Worm (Caenorhabditis elegans): ENCODE results near the gene K07F5.8.
"Not testable (repeated sequence)": the region's sequence is repeated elsewhere in the genome, so short reads cannot be mapped to it uniquely, and the experiment has no call there.

Gene K07F5.8

ce11 chrIV:9894331-9894730, 44.8 kb upstream of the K07F5.8 start, which contains the start of gene msp-77:
msp-77 (plus strand) TSS chrIV:9894631.
- TF ChIP-seq F26F4.8 (GFP tag; conservative IDR thresholded peaks at IDR 0.05) = 0 out of 2 replicates have a peak, but pooled peaks have one; percentile 57

DNA sequence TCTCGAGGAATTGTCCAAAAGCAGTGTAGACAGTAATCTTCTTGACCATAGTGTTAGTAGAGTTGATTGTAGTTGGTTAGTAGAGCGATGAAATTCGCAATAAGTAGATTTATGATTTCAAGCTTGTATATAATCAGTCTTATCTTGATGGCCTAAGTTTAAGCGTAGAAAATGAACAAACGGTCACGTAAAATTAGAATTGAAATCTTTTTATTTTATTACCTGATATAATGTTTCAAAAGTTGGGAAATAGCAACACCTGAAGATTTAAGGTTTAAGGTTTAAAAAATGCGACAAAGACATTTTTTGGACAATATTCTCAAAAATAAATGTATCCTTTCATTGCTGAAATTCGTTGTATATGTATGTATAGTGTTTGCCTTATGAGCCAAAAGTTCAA, 44.1 kb upstream of the K07F5.8 start, which contains the start of gene sss-1:
TSS of gene sss-1 (minus strand) at position 101 of the 400 bp plus-strand sequence.
- TF ChIP-seq nhr-77 (tag; optimal IDR thresholded peaks at IDR 0.05); lim-7 (GFP tag; IDR thresholded peaks at IDR 0.05); lin-15B (tag; optimal IDR thresholded peaks at IDR 0.05): not testable (repeated sequence)

DNA sequence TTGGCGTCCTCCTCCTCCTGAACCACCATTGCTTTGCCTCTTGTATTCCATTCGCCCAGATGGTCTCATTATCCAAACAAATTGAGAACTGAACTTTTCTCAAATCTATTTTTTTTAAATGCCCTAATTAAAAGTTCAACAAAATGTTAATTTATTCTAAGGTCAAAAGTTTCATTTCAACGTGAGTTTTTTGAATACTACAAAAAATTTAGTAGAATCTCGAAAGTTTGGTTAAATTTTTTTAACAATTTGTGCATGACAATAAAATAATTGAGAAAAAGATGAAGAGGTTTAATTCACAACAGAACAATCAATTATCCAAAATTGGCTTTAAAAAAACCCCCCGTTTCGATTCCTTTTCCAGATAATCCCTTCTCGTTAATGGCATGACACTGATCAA, 42.4 kb upstream of the K07F5.8 start, which contains the start of gene F32B6.4:
TSS of gene F32B6.4 (minus strand) at position 101 of the 400 bp plus-strand sequence.
- TF ChIP-seq nhr-111 (GFP tag; optimal IDR thresholded peaks at IDR 0.05) = no peak
- TF ChIP-seq nhr-77 (tag; optimal IDR thresholded peaks at IDR 0.05) = no peak
- TF ChIP-seq saeg-2 (GFP tag; IDR thresholded peaks at IDR 0.05) = no peak
- TF ChIP-seq fos-1 (tag; optimal IDR thresholded peaks at IDR 0.05) = no peak
- TF ChIP-seq jun-1 (tag; optimal IDR thresholded peaks at IDR 0.05) = no peak
- TF ChIP-seq vab-7 (GFP tag; IDR thresholded peaks at IDR 0.05) = no peak
- TF ChIP-seq nhr-41 (GFP tag; IDR thresholded peaks at IDR 0.05) = no peak
- TF ChIP-seq aha-1 (tag) = no peak
- no peak for TF ChIP-seq fkh-10 (GFP tag; optimal IDR thresholded peaks at IDR 0.05)
- TF ChIP-seq lin-15B (tag; optimal IDR thresholded peaks at IDR 0.05) = no peak
- TF ChIP-seq tra-1 (GFP tag; IDR thresholded peaks at IDR 0.05) = no peak
- TF ChIP-seq ZK337.2 (GFP tag; IDR thresholded peaks at IDR 0.05) = no peak
- TF ChIP-seq ceh-28 (tag; optimal IDR thresholded peaks at IDR 0.05) = no peak
- no peak for TF ChIP-seq egl-43 (GFP tag; IDR thresholded peaks at IDR 0.05)
- TF ChIP-seq php-3 (GFP tag; IDR thresholded peaks at IDR 0.05) = no peak
- no peak for TF ChIP-seq F26F4.8 (GFP tag; conservative IDR thresholded peaks at IDR 0.05)
- TF ChIP-seq madf-5 (GFP tag; IDR thresholded peaks at IDR 0.05) = no peak
- no peak for TF ChIP-seq dmd-9 (GFP tag; IDR thresholded peaks at IDR 0.05)
- TF ChIP-seq nhr-25 (tag; optimal IDR thresholded peaks at IDR 0.05; ENCODE audit: borderline replicate concordance, insufficient read depth) = no peak
- TF ChIP-seq zip-11 (GFP tag; IDR thresholded peaks at IDR 0.05) = no peak

- no peak for TF ChIP-seq tag-97 (GFP tag; IDR thresholded peaks at IDR 0.05)
These were observed 40.3 kb upstream of the K07F5.8 start, which contains the start of gene ttbk-3 for ce11 chrIV:9889857-9890256. ttbk-3 (minus strand) TSS chrIV:9889957.

ce11 chrIV:9884257-9884656, 34.7 kb upstream of the K07F5.8 start, which contains the start of the genes prp-18 and mccc-1:
prp-18 (minus strand) TSS chrIV:9884383.
mccc-1 (plus strand) TSS chrIV:9884570.
- TF ChIP-seq dpl-1 (GFP tag; optimal IDR thresholded peaks at IDR 0.05) = peak; percentile 61
- TF ChIP-seq unc-130 (GFP tag; optimal IDR thresholded peaks at IDR 0.05) = peak; percentile 64
- peak; percentile 34 for TF ChIP-seq nhr-77 (tag; optimal IDR thresholded peaks at IDR 0.05)
- TF ChIP-seq nhr-28 (tag; optimal IDR thresholded peaks at IDR 0.05) = peak; percentile 4
- TF ChIP-seq mes-2 (tag; optimal IDR thresholded peaks at IDR 0.05; ENCODE audit: poor library complexity, severe bottlenecking) = peak; percentile 72
- TF ChIP-seq lin-38 (GFP tag; IDR thresholded peaks at IDR 0.05) = peak; percentile 94
- no peak for TF ChIP-seq lin-39 (tag; optimal IDR thresholded peaks at IDR 0.05)
- no peak for TF ChIP-seq jun-1 (tag; optimal IDR thresholded peaks at IDR 0.05)
- TF ChIP-seq T20F7.1 (GFP tag; optimal IDR thresholded peaks at IDR 0.05) = peak; percentile 48
- no peak for TF ChIP-seq dve-1 (tag; optimal IDR thresholded peaks at IDR 0.05; ENCODE audit: insufficient read depth)
- TF ChIP-seq lim-7 (GFP tag; IDR thresholded peaks at IDR 0.05) = no peak
- TF ChIP-seq lsy-2 (tag; optimal IDR thresholded peaks at IDR 0.05) = no peak
- TF ChIP-seq sdz-12 (GFP tag; optimal IDR thresholded peaks at IDR 0.05) = no peak
- no peak for TF ChIP-seq pqm-1 (tag; optimal IDR thresholded peaks at IDR 0.05)
- TF ChIP-seq lir-3 (tag; optimal IDR thresholded peaks at IDR 0.05) = no peak
- no peak for TF ChIP-seq pha-4 (GFP tag; IDR thresholded peaks at IDR 0.05)
- no peak for TF ChIP-seq pha-4 (tag; optimal IDR thresholded peaks at IDR 0.05)
- TF ChIP-seq zip-11 (GFP tag; IDR thresholded peaks at IDR 0.05) = no peak
- 0 out of 2 replicates have a peak, but pooled peaks have one; percentile 24 for TF ChIP-seq snpc-1.2 (GFP tag; IDR thresholded peaks at IDR 0.05)
- TF ChIP-seq Y105C5A.15 (GFP tag; IDR thresholded peaks at IDR 0.05) = no peak
- TF ChIP-seq nhr-41 (GFP tag; IDR thresholded peaks at IDR 0.05) = no peak
- no peak for TF ChIP-seq nhr-237 (tag; optimal IDR thresholded peaks at IDR 0.05)
- 0 out of 4 replicates have a peak, but pooled peaks of 1 of the 2 experiments have one; percentile 14 for TF ChIP-seq madf-5 (GFP tag; IDR thresholded peaks at IDR 0.05)
- peak; percentile 3 for TF ChIP-seq hlh-11 (tag; optimal IDR thresholded peaks at IDR 0.05)
- no peak for TF ChIP-seq lin-13 (GFP tag; optimal IDR thresholded peaks at IDR 0.05)
- peak; percentile 57 for TF ChIP-seq nhr-6 (tag; optimal IDR thresholded peaks at IDR 0.05)
- TF ChIP-seq set-16 (GFP tag; IDR thresholded peaks at IDR 0.05) = no peak
